Fruit fly (Drosophila melanogaster): ENCODE data around the gene gzl.

DNA sequence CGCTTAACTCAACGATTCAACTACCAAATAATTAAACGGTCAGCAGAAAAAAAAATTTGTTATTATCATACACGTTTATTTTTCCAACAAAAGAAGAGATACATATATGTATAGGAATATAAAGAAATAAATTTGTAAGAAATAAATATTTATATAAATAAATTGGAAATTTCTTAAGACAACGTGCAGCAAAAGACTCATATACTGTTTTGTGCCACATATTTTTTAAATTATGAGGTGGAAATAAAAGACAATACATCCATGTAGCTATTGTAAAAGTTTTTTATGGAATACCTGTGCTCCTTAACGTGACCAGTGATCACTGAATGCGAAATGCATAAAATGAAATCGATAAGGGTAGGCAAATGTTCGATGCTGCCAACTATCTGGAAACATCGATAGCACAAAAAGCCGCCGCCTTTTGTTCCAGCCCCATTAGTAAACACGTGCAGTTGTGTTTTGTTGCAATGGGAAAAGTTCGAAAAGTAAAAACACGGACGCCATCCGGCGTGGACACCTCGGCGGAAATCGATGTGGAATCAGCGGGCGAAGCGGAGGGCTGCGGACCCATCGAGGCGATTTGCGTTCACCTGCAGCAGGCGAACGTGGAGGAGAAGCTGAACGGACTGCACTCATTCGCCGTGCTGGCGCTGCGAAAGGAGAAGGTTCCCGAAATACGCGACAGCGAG lies 14.0 kb upstream of the gzl start, which contains the start of gene CG10286:
- TF ChIP-seq Hr96 (GFP tag; optimal IDR thresholded peaks at IDR 0.05) (no peak), CG12768 (GFP tag; optimal IDR thresholded peaks at IDR 0.05) (no peak), pad (GFP tag; optimal IDR thresholded peaks at IDR 0.05) (peak; percentile 3), Crg-1 (GFP tag; optimal IDR thresholded peaks at IDR 0.05) (no peak), CG7045 (GFP tag; optimal IDR thresholded peaks at IDR 0.05) (no peak), CG11617 (GFP tag; optimal IDR thresholded peaks at IDR 0.05) (no peak), CG33017 (tag; optimal IDR thresholded peaks at IDR 0.05) (no peak)
